Fruit fly (Drosophila melanogaster): Measurements from ENCODE around the gene toc.

toc gene

DNA sequence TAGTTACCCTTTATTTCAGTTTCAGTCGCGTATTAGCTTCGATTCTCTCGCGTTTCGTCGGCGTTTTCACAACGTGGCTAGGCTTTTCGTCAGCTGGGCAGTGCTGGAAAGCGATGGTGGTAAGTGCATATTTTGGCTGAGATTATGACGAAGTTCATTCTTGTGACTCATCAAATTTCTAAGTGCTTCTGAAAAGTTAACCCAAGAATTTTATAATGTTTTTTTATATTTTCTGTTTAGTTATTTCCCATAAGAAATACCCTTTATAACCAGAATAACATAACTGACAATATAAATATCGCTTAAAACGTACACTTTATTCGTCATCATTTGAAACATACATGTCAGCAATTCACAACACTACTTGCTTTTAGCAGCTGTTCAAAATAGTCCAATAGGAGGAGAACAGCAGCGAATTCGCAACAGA is 107.4 kb downstream of the toc start, which contains the start of the genes CG17260 and SerRS (continued):
- TF ChIP-seq pfk (GFP tag; optimal IDR thresholded peaks at IDR 0.05) (peak; percentile 29), gsb (GFP tag; IDR thresholded peaks at IDR 0.05) (peak; percentile 73), sd (tag; optimal IDR thresholded peaks at IDR 0.05) (peak; percentile 93), wdn (GFP tag; IDR thresholded peaks at IDR 0.05) (peak; percentile 88), luna (GFP tag; optimal IDR thresholded peaks at IDR 0.05) (peak; percentile 79), hb (GFP tag; IDR thresholded peaks at IDR 0.05; ENCODE audit: partially characterized antibody) (no peak), sr (GFP tag; IDR thresholded peaks at IDR 0.05) (no peak), vnd (GFP tag; IDR thresholded peaks at IDR 0.05; ENCODE audit: partially characterized antibody) (peak; percentile 46; the same call in 1 of the 3 replicates), CG1602 (GFP tag; optimal IDR thresholded peaks at IDR 0.05) (peak; percentile 96), lab (GFP tag; optimal IDR thresholded peaks at IDR 0.05) (peak; percentile 94), CG17186 (GFP tag; optimal IDR thresholded peaks at IDR 0.05) (peak; percentile 74), row (GFP tag; IDR thresholded peaks at IDR 0.05) (peak; percentile 98), Bteb2 (GFP tag; optimal IDR thresholded peaks at IDR 0.05) (peak; percentile 93), ac (GFP tag; optimal IDR thresholded peaks at IDR 0.05) (peak; percentile 37), slbo (GFP tag; IDR thresholded peaks at IDR 0.05) (peak; percentile 97), nau (GFP tag; optimal IDR thresholded peaks at IDR 0.05) (no peak), Vsx1 (GFP tag; optimal IDR thresholded peaks at IDR 0.05) (no peak), ash1 (GFP tag; optimal IDR thresholded peaks at IDR 0.05) (peak; percentile 8), wor (GFP tag; IDR thresholded peaks at IDR 0.05) (peak; percentile 88), Usf (GFP tag; optimal IDR thresholded peaks at IDR 0.05) (peak; percentile 64), CG17912 (GFP tag; optimal IDR thresholded peaks at IDR 0.05) (peak; percentile 33), CG3995 (GFP tag; optimal IDR thresholded peaks at IDR 0.05) (peak; percentile 73), grau (tag; optimal IDR thresholded peaks at IDR 0.05) (peak; percentile 92), Asciz (GFP tag; optimal IDR thresholded peaks at IDR 0.05) (no peak), CG15269 (tag; optimal IDR thresholded peaks at IDR 0.05) (peak; percentile 90), pita (GFP tag; optimal IDR thresholded peaks at IDR 0.05) (no peak), CG3281 (GFP tag; optimal IDR thresholded peaks at IDR 0.05) (peak; percentile 89), unpg (GFP tag; optimal IDR thresholded peaks at IDR 0.05) (peak; percentile 94), MESR4 (GFP tag; optimal IDR thresholded peaks at IDR 0.05) (peak; percentile 69), usp (GFP tag; optimal IDR thresholded peaks at IDR 0.05) (no peak), CG10366 (GFP tag; IDR thresholded peaks at IDR 0.05) (peak; percentile 90), odd (GFP tag; optimal IDR thresholded peaks at IDR 0.05) (no peak), pan (optimal IDR thresholded peaks at IDR 0.05) (no peak), pan (GFP tag; optimal IDR thresholded peaks at IDR 0.05 in 1 of 2, IDR thresholded peaks at IDR 0.05 in 1 of 2) (peak in 1 of 2 experiments; percentile 94), Trl (optimal IDR thresholded peaks at IDR 0.05) (no peak), Trl (GFP tag; optimal IDR thresholded peaks at IDR 0.05) (peak; percentile 95), CG17328 (GFP tag; IDR thresholded peaks at IDR 0.05) (peak; percentile 81), CG6689 (GFP tag; IDR thresholded peaks at IDR 0.05) (peak; percentile 94), CG18476 (GFP tag; optimal IDR thresholded peaks at IDR 0.05) (peak; percentile 94), B-H2 (GFP tag; optimal IDR thresholded peaks at IDR 0.05) (peak; percentile 85), dmrt11E (tag; optimal IDR thresholded peaks at IDR 0.05) (peak; percentile 85), CG1024 (GFP tag; IDR thresholded peaks at IDR 0.05) (peak; percentile 35; the same call in 1 of the 2 replicates), HmgD (GFP tag; optimal IDR thresholded peaks at IDR 0.05) (peak; percentile 71), CG7556 (GFP tag; optimal IDR thresholded peaks at IDR 0.05) (peak; percentile 91), Pdp1 (GFP tag; optimal IDR thresholded peaks at IDR 0.05) (peak; percentile 91 to 95), Sin3A (optimal IDR thresholded peaks at IDR 0.05) (peak; percentile 69), ro (GFP tag; IDR thresholded peaks at IDR 0.05) (peak; percentile 77), MTF-1 (GFP tag; optimal IDR thresholded peaks at IDR 0.05; ENCODE audit: borderline replicate concordance) (peak; percentile 34), ATbp (GFP tag; optimal IDR thresholded peaks at IDR 0.05) (peak; percentile 78), eyg (GFP tag; optimal IDR thresholded peaks at IDR 0.05) (peak; percentile 76), Gsc (GFP tag; IDR thresholded peaks at IDR 0.05) (peak; percentile 86)
